Worm (Caenorhabditis elegans): ENCODE data around the gene H23L24.4.

DNA sequence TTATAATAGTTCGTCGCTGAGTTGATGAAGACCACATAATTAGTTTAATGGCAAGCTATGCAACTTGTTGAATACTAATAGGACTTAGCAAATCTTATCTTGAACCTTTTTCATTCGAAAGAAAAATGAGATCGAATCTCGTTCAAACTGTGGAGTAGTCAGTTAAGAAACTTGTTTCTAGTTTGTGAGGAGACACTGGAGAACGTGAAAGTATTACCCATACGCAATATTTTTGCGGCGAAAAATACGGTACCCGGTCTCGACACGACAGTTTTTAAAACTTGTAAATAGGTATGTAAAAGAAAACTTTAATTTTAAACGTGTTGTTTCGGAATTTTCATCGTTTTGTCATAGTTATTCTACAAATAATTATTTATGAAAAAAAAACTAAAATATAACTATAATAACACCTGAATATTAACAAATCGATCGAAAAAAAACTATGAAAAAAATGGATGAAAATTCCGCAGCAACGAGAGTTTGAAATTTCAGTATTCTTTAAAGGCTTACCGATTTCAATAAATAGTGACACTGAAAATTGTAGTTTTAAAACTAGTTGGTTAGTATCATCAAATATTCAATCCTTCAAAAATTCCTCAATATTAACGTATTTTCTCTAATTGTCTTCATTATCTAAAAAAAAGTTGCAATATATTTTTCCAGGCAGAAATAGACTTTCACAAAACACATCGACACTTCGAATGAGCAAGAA lies 40.3 kb upstream of the H23L24.4 start, which contains the start of the genes F20C5.7 and parg-1:
- TF ChIP-seq pag-3 (tag; optimal IDR thresholded peaks at IDR 0.05; ENCODE audit: borderline replicate concordance, insufficient read depth): no peak
- TF ChIP-seq C34B4.2 (tag; optimal IDR thresholded peaks at IDR 0.05): no peak
- TF ChIP-seq ceh-8 (GFP tag; optimal IDR thresholded peaks at IDR 0.05): no peak
- no peak for TF ChIP-seq mdl-1 (tag; optimal IDR thresholded peaks at IDR 0.05)
- TF ChIP-seq pqm-1 (tag; optimal IDR thresholded peaks at IDR 0.05): no peak
- TF ChIP-seq ets-5 (GFP tag; IDR thresholded peaks at IDR 0.05): no peak
- TF ChIP-seq lin-14 (GFP tag; optimal IDR thresholded peaks at IDR 0.05): no peak
- no peak for TF ChIP-seq efl-1 (optimal IDR thresholded peaks at IDR 0.05)
- TF ChIP-seq efl-1 (GFP tag; optimal IDR thresholded peaks at IDR 0.05 in 1 of 2): no peak
- TF ChIP-seq nhr-28 (tag; optimal IDR thresholded peaks at IDR 0.05): no peak
- no peak for TF ChIP-seq ama-1 (optimal IDR thresholded peaks at IDR 0.05)
- TF ChIP-seq nhr-84 (tag; optimal IDR thresholded peaks at IDR 0.05): no peak
- no peak for TF ChIP-seq snpc-4 (tag; optimal IDR thresholded peaks at IDR 0.05)
- no peak for TF ChIP-seq egl-27 (tag; optimal IDR thresholded peaks at IDR 0.05)
